Worm (Caenorhabditis elegans): Measurements from ENCODE around the gene ceh-21.

The ceh-21 gene

DNA sequence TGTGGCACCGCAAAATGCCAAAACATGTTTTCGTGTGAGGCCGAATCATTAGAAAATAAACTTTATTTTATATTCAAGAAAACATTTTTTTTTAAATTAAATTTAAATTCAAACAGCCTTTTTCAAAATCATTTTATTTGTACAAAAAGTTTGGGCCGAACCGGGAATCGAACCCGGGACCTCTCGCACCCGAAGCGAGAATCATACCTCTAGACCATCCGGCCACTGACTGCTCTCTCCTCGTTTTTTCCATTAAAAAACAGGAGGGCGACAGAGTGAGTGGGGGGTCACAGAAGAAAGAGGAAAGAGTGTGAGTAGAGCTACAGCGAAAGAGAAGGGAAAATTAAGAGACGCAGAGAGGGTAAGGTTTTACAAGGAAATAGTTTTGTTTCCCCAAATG lies 28.1 kb upstream of the ceh-21 start (continued):
- TF ChIP-seq ceh-82 (tag; optimal IDR thresholded peaks at IDR 0.05) (peak; percentile 5), snpc-4 (tag; optimal IDR thresholded peaks at IDR 0.05) (peak; percentile 32), lin-11 (tag; optimal IDR thresholded peaks at IDR 0.05) (peak; percentile 49), ceh-16 (tag; optimal IDR thresholded peaks at IDR 0.05) (peak; percentile 49), sma-9 (GFP tag; optimal IDR thresholded peaks at IDR 0.05) (peak; percentile 76), sma-9 (tag; optimal IDR thresholded peaks at IDR 0.05) (no peak), fos-1 (tag; optimal IDR thresholded peaks at IDR 0.05) (peak; percentile 42), nhr-25 (tag; optimal IDR thresholded peaks at IDR 0.05) (no peak), nhr-21 (tag; optimal IDR thresholded peaks at IDR 0.05) (peak; percentile 33)

DNA sequence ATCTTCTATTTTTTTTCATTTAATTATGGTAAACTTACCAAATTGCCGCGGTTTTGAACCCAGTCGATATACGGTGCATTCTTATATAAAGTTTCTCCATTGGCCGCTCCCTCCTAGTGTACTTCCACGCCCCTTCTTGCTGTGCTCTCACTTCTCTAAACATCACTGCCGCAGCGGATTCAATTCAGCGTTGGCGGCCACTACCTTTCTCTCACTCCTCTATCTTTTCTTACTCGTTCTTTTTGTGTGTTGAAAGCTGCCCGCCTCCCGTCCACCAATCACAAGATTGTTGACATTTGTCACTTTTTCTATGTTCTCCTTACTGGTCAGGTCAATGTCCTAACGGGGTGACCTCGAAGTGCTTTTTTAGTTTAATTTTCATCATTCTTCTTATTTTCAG lies 18.5 kb upstream of the ceh-21 start:
- peak; percentile 55 to 74 for TF ChIP-seq lsy-2 (tag; optimal IDR thresholded peaks at IDR 0.05)
- TF ChIP-seq unc-55 (GFP tag; optimal IDR thresholded peaks at IDR 0.05): peak; percentile 22
- TF ChIP-seq nhr-129 (tag; optimal IDR thresholded peaks at IDR 0.05): peak; percentile 19
- no peak for TF ChIP-seq ceh-82 (tag; optimal IDR thresholded peaks at IDR 0.05)
- TF ChIP-seq sma-9 (GFP tag; optimal IDR thresholded peaks at IDR 0.05): no peak
- TF ChIP-seq sma-9 (tag; optimal IDR thresholded peaks at IDR 0.05): no peak

DNA sequence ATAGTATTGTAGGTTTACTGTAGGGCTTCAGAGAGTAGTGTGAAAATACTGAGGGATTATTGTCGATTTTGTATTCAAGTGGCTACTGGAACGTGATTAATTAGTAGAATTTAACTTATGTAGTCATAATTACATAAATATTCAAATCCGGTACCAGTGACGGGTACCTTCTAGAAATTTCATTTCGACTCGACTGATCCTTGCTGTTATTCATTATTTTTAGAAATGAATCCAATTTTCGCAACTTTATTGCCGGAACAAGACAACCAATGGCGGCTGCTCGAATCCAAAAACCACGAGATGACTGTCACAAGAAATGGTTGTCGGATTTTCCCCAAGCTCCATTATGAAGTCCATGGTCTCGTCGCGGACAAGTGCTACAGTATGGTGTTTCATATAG lies 12.4 kb upstream of the ceh-21 start, which contains the start of gene tbx-41:
Gene tbx-41 (plus strand): TSS at position 301 of the 400 bp plus-strand sequence.
- TF ChIP-seq lin-13 (GFP tag; optimal IDR thresholded peaks at IDR 0.05): no peak
- TF ChIP-seq fos-1 (tag; optimal IDR thresholded peaks at IDR 0.05): no peak
- no peak for TF ChIP-seq nhr-11 (tag; optimal IDR thresholded peaks at IDR 0.05)
- no peak for TF ChIP-seq gmeb-1 (tag; optimal IDR thresholded peaks at IDR 0.05)
- TF ChIP-seq crh-2 (tag; optimal IDR thresholded peaks at IDR 0.05): no peak
- TF ChIP-seq ceh-82 (tag; optimal IDR thresholded peaks at IDR 0.05): no peak
- no peak for TF ChIP-seq mbf-1 (tag; optimal IDR thresholded peaks at IDR 0.05)
- TF ChIP-seq C34F6.9 (tag; optimal IDR thresholded peaks at IDR 0.05): no peak
- TF ChIP-seq nhr-77 (tag; optimal IDR thresholded peaks at IDR 0.05): no peak
- TF ChIP-seq zag-1 (tag; optimal IDR thresholded peaks at IDR 0.05): no peak
- no peak for TF ChIP-seq unc-39 (tag; optimal IDR thresholded peaks at IDR 0.05)
- no peak for TF ChIP-seq mdl-1 (tag; optimal IDR thresholded peaks at IDR 0.05)
- TF ChIP-seq Y55F3AM.14 (GFP tag; optimal IDR thresholded peaks at IDR 0.05): no peak
- TF ChIP-seq aly-2 (tag; optimal IDR thresholded peaks at IDR 0.05): no peak
- no peak for TF ChIP-seq snpc-4 (tag; optimal IDR thresholded peaks at IDR 0.05)
- no peak for TF ChIP-seq nhr-129 (tag; optimal IDR thresholded peaks at IDR 0.05)
- TF ChIP-seq ztf-1 (GFP tag; conservative IDR thresholded peaks at IDR 0.05): no peak
- TF ChIP-seq ztf-11 (tag; optimal IDR thresholded peaks at IDR 0.05): no peak

DNA sequence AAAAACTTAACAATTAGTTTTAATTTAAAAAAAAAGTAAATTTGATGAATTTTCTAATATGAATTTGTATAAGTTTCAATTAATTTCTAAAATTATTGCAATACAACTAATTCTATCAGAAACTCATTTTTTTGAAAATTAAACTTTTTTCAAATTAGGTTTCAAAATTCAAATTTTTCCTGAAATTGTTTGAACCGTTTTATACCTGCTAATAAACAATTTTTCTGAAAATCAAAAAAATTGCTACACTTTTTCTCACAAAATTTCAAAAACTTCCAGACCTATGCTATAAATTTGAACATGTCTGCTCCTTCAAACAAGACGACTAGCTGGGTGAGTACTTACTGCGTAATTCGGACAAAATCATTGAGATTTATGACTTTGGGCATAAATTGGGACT lies 7.9 kb upstream of the ceh-21 start, which contains the start of gene T26C11.8:
Gene T26C11.8 (plus strand): TSS at position 301 of the 400 bp plus-strand sequence.
- no peak for TF ChIP-seq alr-1 (tag; optimal IDR thresholded peaks at IDR 0.05)
- no peak for TF ChIP-seq ztf-11 (tag; optimal IDR thresholded peaks at IDR 0.05)
- no peak for TF ChIP-seq nhr-23 (tag; optimal IDR thresholded peaks at IDR 0.05)
- no peak for TF ChIP-seq sma-9 (GFP tag; optimal IDR thresholded peaks at IDR 0.05)
- TF ChIP-seq sma-9 (tag; optimal IDR thresholded peaks at IDR 0.05): no peak
- no peak for TF ChIP-seq sem-4 (tag; optimal IDR thresholded peaks at IDR 0.05)
- no peak for TF ChIP-seq ztf-4 (tag; optimal IDR thresholded peaks at IDR 0.05)
- no peak for TF ChIP-seq mbf-1 (tag; optimal IDR thresholded peaks at IDR 0.05)
- TF ChIP-seq aly-2 (tag; optimal IDR thresholded peaks at IDR 0.05): no peak
- TF ChIP-seq blmp-1 (tag; optimal IDR thresholded peaks at IDR 0.05; ENCODE audit: insufficient read depth): no peak
- TF ChIP-seq ceh-16 (tag; optimal IDR thresholded peaks at IDR 0.05): no peak
- no peak for TF ChIP-seq elt-3 (tag; optimal IDR thresholded peaks at IDR 0.05)
- TF ChIP-seq elt-1 (tag; optimal IDR thresholded peaks at IDR 0.05): no peak
- no peak for TF ChIP-seq zag-1 (tag; optimal IDR thresholded peaks at IDR 0.05)
- TF ChIP-seq Y55F3AM.14 (GFP tag; optimal IDR thresholded peaks at IDR 0.05): no peak
- TF ChIP-seq ceh-82 (tag; optimal IDR thresholded peaks at IDR 0.05): no peak
- no peak for TF ChIP-seq lsy-2 (tag; optimal IDR thresholded peaks at IDR 0.05)
- no peak for TF ChIP-seq crh-2 (tag; optimal IDR thresholded peaks at IDR 0.05)
- TF ChIP-seq nhr-12 (tag; optimal IDR thresholded peaks at IDR 0.05): no peak

DNA sequence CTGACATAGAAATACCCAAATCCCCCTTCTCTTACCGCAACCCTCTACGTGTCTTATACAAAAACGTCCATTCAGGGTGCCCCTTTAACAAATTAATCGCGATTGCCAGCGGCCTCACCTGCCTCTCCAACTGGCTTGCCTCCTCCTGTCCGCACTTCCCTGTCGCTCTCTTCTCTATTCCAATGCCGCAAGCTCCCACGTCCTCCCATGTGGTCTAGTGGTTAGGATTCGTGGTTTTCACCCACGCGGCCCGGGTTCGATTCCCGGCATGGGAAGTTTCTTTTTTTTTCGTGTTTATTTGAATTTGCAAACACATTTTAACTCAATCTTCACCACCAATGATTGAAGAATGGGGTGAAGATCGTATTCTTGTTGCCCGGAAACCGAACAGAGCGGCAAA lies 6.1 kb upstream of the ceh-21 start:
- no peak for TF ChIP-seq lin-39 (tag; optimal IDR thresholded peaks at IDR 0.05)
- no peak for TF ChIP-seq Y55F3AM.14 (GFP tag; optimal IDR thresholded peaks at IDR 0.05)
- TF ChIP-seq peb-1 (tag; optimal IDR thresholded peaks at IDR 0.05): no peak
- no peak for TF ChIP-seq nhr-6 (tag; optimal IDR thresholded peaks at IDR 0.05)
- peak; percentile 54 for TF ChIP-seq unc-55 (GFP tag; optimal IDR thresholded peaks at IDR 0.05)
- no peak for TF ChIP-seq aly-2 (tag; optimal IDR thresholded peaks at IDR 0.05)
- TF ChIP-seq crh-2 (tag; optimal IDR thresholded peaks at IDR 0.05): no peak
- no peak for TF ChIP-seq elt-1 (tag; optimal IDR thresholded peaks at IDR 0.05)
- TF ChIP-seq ztf-11 (tag; optimal IDR thresholded peaks at IDR 0.05): no peak
- peak; percentile 14 for TF ChIP-seq C34F6.9 (tag; optimal IDR thresholded peaks at IDR 0.05)
- no peak for TF ChIP-seq egl-27 (tag; optimal IDR thresholded peaks at IDR 0.05)
- no peak for TF ChIP-seq ztf-4 (tag; optimal IDR thresholded peaks at IDR 0.05)
- no peak for TF ChIP-seq skn-1 (tag; optimal IDR thresholded peaks at IDR 0.05)
- TF ChIP-seq nhr-11 (tag; optimal IDR thresholded peaks at IDR 0.05): no peak
- no peak for TF ChIP-seq nhr-23 (tag; optimal IDR thresholded peaks at IDR 0.05)
- TF ChIP-seq lin-13 (GFP tag; optimal IDR thresholded peaks at IDR 0.05): peak; percentile 37
- peak in 1 of 2 experiments; percentile 17 for TF ChIP-seq mdl-1 (tag; optimal IDR thresholded peaks at IDR 0.05)
- peak; percentile 72 for TF ChIP-seq nhr-129 (tag; optimal IDR thresholded peaks at IDR 0.05)
- TF ChIP-seq ceh-82 (tag; optimal IDR thresholded peaks at IDR 0.05): no peak
- TF ChIP-seq ceh-16 (tag; optimal IDR thresholded peaks at IDR 0.05): peak; percentile 7
- TF ChIP-seq nhr-10 (tag; optimal IDR thresholded peaks at IDR 0.05): no peak
- TF ChIP-seq sem-4 (tag; optimal IDR thresholded peaks at IDR 0.05): no peak
- no peak for TF ChIP-seq mab-5 (tag; optimal IDR thresholded peaks at IDR 0.05)
- TF ChIP-seq unc-39 (tag; optimal IDR thresholded peaks at IDR 0.05): no peak
- TF ChIP-seq R02D3.7 (tag; optimal IDR thresholded peaks at IDR 0.05): no peak
- TF ChIP-seq elt-3 (tag; optimal IDR thresholded peaks at IDR 0.05): no peak
- no peak for TF ChIP-seq sma-9 (GFP tag; optimal IDR thresholded peaks at IDR 0.05)
- TF ChIP-seq sma-9 (tag; optimal IDR thresholded peaks at IDR 0.05): no peak
- no peak for TF ChIP-seq alr-1 (tag; optimal IDR thresholded peaks at IDR 0.05)
